Worm (Caenorhabditis elegans): ENCODE data around the gene F49C5.11.

DNA sequence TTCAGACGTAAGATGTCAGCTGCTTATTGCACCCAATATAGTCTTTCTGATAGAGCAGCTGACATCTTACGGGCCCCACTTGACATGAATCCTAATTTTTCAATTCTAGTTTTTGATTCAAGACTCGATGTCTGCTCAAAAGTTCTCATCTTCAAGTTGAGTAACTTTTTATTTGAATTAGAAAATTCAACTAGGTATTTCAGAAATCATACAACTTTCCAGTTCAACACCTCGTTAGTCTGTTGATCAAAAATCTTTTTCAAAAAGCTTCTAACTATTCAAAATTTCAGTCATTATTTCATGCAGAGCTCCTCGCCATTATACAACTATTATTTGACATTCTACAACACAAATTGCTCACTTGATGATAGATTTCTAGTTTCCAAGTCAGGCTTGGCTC, 43.8 kb upstream of the F49C5.11 start, which contains the start of gene srh-73:
- TF ChIP-seq snpc-4 (tag; optimal IDR thresholded peaks at IDR 0.05) = no peak
- TF ChIP-seq C04F5.9 (tag; optimal IDR thresholded peaks at IDR 0.05) = no peak
- no peak for TF ChIP-seq aly-2 (tag; optimal IDR thresholded peaks at IDR 0.05)
- TF ChIP-seq nhr-84 (tag; optimal IDR thresholded peaks at IDR 0.05) = no peak
- TF ChIP-seq egl-27 (tag; optimal IDR thresholded peaks at IDR 0.05) = no peak
- TF ChIP-seq F16B12.6 (tag; optimal IDR thresholded peaks at IDR 0.05) = no peak
- TF ChIP-seq mdl-1 (tag; optimal IDR thresholded peaks at IDR 0.05) = no peak

Measured in whole organism, L1 larva.